Fruit fly (Drosophila melanogaster): ENCODE results near the gene Mpi.
A peak's percentile ranks its signal among the peaks of the same experiment; 100 is the strongest.

Mpi gene

dm6 chr3R:9784341-9785062 lies 25.1 kb downstream of the Mpi start, which contains the start of the genes MtnA and CG8500 (continued):
- TF ChIP-seq cg (GFP tag; optimal IDR thresholded peaks at IDR 0.05) (no peak), CG8089 (GFP tag; optimal IDR thresholded peaks at IDR 0.05) (no peak)

- TF ChIP-seq bcd (GFP tag; optimal IDR thresholded peaks at IDR 0.05) (peak; percentile 60), NfI (GFP tag; optimal IDR thresholded peaks at IDR 0.05) (peak; percentile 41), CG14014 (GFP tag; IDR thresholded peaks at IDR 0.05) (no peak), Dfd (GFP tag; optimal IDR thresholded peaks at IDR 0.05) (no peak), CG10565 (GFP tag; optimal IDR thresholded peaks at IDR 0.05) (no peak), Mes4 (GFP tag; optimal IDR thresholded peaks at IDR 0.05) (no peak), CG11456 (GFP tag; IDR thresholded peaks at IDR 0.05) (no peak), ewg (GFP tag; optimal IDR thresholded peaks at IDR 0.05) (no peak), TFAM (GFP tag; optimal IDR thresholded peaks at IDR 0.05) (no peak), MBD-R2 (GFP tag; IDR thresholded peaks at IDR 0.05) (peak; percentile 75), fu2 (GFP tag; optimal IDR thresholded peaks at IDR 0.05) (no peak), disco-r (GFP tag; optimal IDR thresholded peaks at IDR 0.05) (no peak), Xrp1 (GFP tag; IDR thresholded peaks at IDR 0.05) (peak; percentile 26; the same call in 1 of the 2 replicates), CG10147 (GFP tag; optimal IDR thresholded peaks at IDR 0.05) (peak; percentile 58), CG12769 (tag; optimal IDR thresholded peaks at IDR 0.05) (no peak), E2f1 (GFP tag; IDR thresholded peaks at IDR 0.05) (no peak), dysf (GFP tag; IDR thresholded peaks at IDR 0.05) (peak; percentile 34; the same call in 1 of the 3 replicates), Xbp1 (GFP tag; optimal IDR thresholded peaks at IDR 0.05) (peak; percentile 68), stwl (tag; optimal IDR thresholded peaks at IDR 0.05) (peak; percentile 65), fd64A (GFP tag; optimal IDR thresholded peaks at IDR 0.05) (no peak), Fer2 (tag; optimal IDR thresholded peaks at IDR 0.05) (no peak), CG12744 (GFP tag; optimal IDR thresholded peaks at IDR 0.05) (peak; percentile 43), cato (GFP tag; optimal IDR thresholded peaks at IDR 0.05; ENCODE audit: borderline replicate concordance) (no peak), CG9817 (tag; optimal IDR thresholded peaks at IDR 0.05) (peak; percentile 62), CG4730 (GFP tag; IDR thresholded peaks at IDR 0.05) (no peak), CG17912 (GFP tag; optimal IDR thresholded peaks at IDR 0.05) (no peak), CG7271 (tag; optimal IDR thresholded peaks at IDR 0.05) (no peak), hbn (GFP tag; IDR thresholded peaks at IDR 0.05; ENCODE audit: partially characterized antibody) (no peak), pum (GFP tag; optimal IDR thresholded peaks at IDR 0.05) (peak; percentile 15), CG7987 (GFP tag; optimal IDR thresholded peaks at IDR 0.05) (no peak), CG30020 (tag; optimal IDR thresholded peaks at IDR 0.05) (peak; percentile 52), knrl (GFP tag; IDR thresholded peaks at IDR 0.05; ENCODE audit: partially characterized antibody) (no peak), Hmr (GFP tag; optimal IDR thresholded peaks at IDR 0.05) (no peak), Nf-YA (GFP tag; IDR thresholded peaks at IDR 0.05) (no peak), chif (GFP tag; optimal IDR thresholded peaks at IDR 0.05) (peak in 1 of 2 experiments; percentile 37), scrt (GFP tag; optimal IDR thresholded peaks at IDR 0.05) (no peak), H2.0 (GFP tag; IDR thresholded peaks at IDR 0.05) (no peak), cas (GFP tag; IDR thresholded peaks at IDR 0.05) (no peak), CHES-1-like (GFP tag; optimal IDR thresholded peaks at IDR 0.05) (peak; percentile 54), Camta (GFP tag; optimal IDR thresholded peaks at IDR 0.05) (peak; percentile 44), maf-S (GFP tag; optimal IDR thresholded peaks at IDR 0.05) (no peak), MESR4 (GFP tag; optimal IDR thresholded peaks at IDR 0.05) (no peak), lilli (GFP tag; optimal IDR thresholded peaks at IDR 0.05) (peak; percentile 63), CG18619 (GFP tag; optimal IDR thresholded peaks at IDR 0.05) (peak; percentile 14), Oaz (GFP tag; IDR thresholded peaks at IDR 0.05) (no peak)
These were observed 31.9 kb downstream of the Mpi start, which contains the start of the genes CG12945 and CG8507 for dm6 chr3R:9791177-9791806. Gene CG12945 (minus strand): TSS chr3R:9791221. Gene CG8507 (plus strand): TSS chr3R:9791483.

Data from whole organism, embryonic.